Worm (Caenorhabditis elegans): Measurements from ENCODE around the gene F15H10.10.

Gene F15H10.10

ce11 chrV:10440723-10441122 lies 23.9 kb upstream of the F15H10.10 start, which contains the start of gene snf-10:
snf-10 (minus strand) TSS chrV:10440823.
- TF ChIP-seq ztf-4 (tag; optimal IDR thresholded peaks at IDR 0.05) (no peak), nhr-19 (GFP tag; conservative IDR thresholded peaks at IDR 0.05) (no peak), efl-1 (optimal IDR thresholded peaks at IDR 0.05) (no peak), efl-1 (GFP tag; optimal IDR thresholded peaks at IDR 0.05 in 1 of 2) (no peak), ama-1 (optimal IDR thresholded peaks at IDR 0.05) (no peak), nhr-47 (tag; optimal IDR thresholded peaks at IDR 0.05) (no peak)

DNA sequence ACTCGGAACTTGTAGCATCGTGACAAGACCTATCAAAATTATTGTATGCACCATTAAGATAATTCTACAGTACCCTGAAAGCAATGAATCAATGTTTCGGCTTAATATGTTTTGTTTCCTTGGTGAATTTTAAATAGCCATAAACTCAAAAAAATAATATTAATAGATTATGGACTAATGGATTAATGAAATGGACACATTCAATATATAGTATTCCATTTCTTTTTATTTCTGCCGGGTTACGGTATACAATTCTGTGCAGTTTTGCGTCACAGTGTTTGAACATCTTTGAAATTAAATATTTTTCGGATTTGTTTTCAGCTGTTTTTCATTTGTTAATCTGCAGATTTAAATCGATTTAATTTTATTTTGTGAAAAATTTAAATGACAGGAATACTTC lies 19.8 kb upstream of the F15H10.10 start, which contains the start of gene set-22:
set-22 (plus strand) TSS at position 301 of the 400 bp plus-strand sequence.
- TF ChIP-seq elt-3 (tag; optimal IDR thresholded peaks at IDR 0.05) (no peak), nhr-19 (GFP tag; conservative IDR thresholded peaks at IDR 0.05) (no peak), fos-1 (tag; optimal IDR thresholded peaks at IDR 0.05) (no peak), mep-1 (tag; optimal IDR thresholded peaks at IDR 0.05) (no peak), pqm-1 (tag; optimal IDR thresholded peaks at IDR 0.05) (no peak), nhr-237 (tag; optimal IDR thresholded peaks at IDR 0.05) (no peak), jun-1 (tag; optimal IDR thresholded peaks at IDR 0.05) (no peak), Y116A8C.19 (tag; optimal IDR thresholded peaks at IDR 0.05; ENCODE audit: borderline replicate concordance) (no peak), nhr-85 (tag) (no peak), efl-1 (optimal IDR thresholded peaks at IDR 0.05) (no peak), efl-1 (GFP tag; optimal IDR thresholded peaks at IDR 0.05 in 1 of 2) (no peak), efl-3 (GFP tag; optimal IDR thresholded peaks at IDR 0.05) (no peak), ets-5 (GFP tag; IDR thresholded peaks at IDR 0.05) (no peak)

DNA sequence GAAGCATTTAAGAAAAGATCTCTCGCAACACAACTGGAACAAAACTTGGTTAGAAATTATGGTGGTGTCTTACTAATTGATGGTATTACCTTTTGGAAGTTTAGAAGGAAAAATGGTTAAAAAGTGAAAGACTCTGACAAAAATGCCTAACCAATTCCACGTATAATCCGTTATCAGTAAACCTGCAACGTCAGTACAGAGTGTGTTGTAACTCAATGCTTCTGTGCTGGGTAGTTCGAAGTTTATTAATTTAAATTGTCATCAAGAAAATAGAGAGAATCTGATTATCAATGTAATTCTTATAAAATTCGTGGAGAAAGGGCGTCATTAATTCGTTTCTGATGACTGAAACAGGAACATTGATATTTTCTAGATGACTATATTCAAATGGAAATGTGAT lies 18.4 kb upstream of the F15H10.10 start:
- TF ChIP-seq C16A3.4 (tag; optimal IDR thresholded peaks at IDR 0.05): no peak
- no peak for TF ChIP-seq rnt-1 (tag; optimal IDR thresholded peaks at IDR 0.05)
- no peak for TF ChIP-seq ceh-63 (GFP tag; optimal IDR thresholded peaks at IDR 0.05)

- TF ChIP-seq nhr-77 (tag; optimal IDR thresholded peaks at IDR 0.05) (no peak), elt-2 (tag; optimal IDR thresholded peaks at IDR 0.05) (peak; percentile 51), hlh-4 (tag; optimal IDR thresholded peaks at IDR 0.05) (no peak), swsn-7 (tag; optimal IDR thresholded peaks at IDR 0.05) (no peak), ceh-82 (tag; optimal IDR thresholded peaks at IDR 0.05) (no peak), vab-15 (tag; optimal IDR thresholded peaks at IDR 0.05) (no peak), ces-1 (GFP tag; optimal IDR thresholded peaks at IDR 0.05) (no peak), irx-1 (tag; optimal IDR thresholded peaks at IDR 0.05) (no peak)
Measured at ce11 chrV:10433721-10434120, 16.9 kb upstream of the F15H10.10 start, which contains the start of gene Y32F6A.4. Y32F6A.4 (minus strand) TSS chrV:10434067.

ce11 chrV:10432607-10433006 lies 15.8 kb upstream of the F15H10.10 start:
- TF ChIP-seq ztf-4 (tag; optimal IDR thresholded peaks at IDR 0.05): no peak
- TF ChIP-seq unc-98 (GFP tag; IDR thresholded peaks at IDR 0.05): no peak
- peak; percentile 28 for TF ChIP-seq pqm-1 (tag; optimal IDR thresholded peaks at IDR 0.05)
- no peak for TF ChIP-seq hlh-17 (GFP tag; optimal IDR thresholded peaks at IDR 0.05; ENCODE audit: borderline replicate concordance)
- no peak for TF ChIP-seq ces-1 (GFP tag; optimal IDR thresholded peaks at IDR 0.05)
- TF ChIP-seq fkh-10 (GFP tag; optimal IDR thresholded peaks at IDR 0.05): no peak
- TF ChIP-seq alr-1 (tag; optimal IDR thresholded peaks at IDR 0.05; ENCODE audit: borderline replicate concordance): no peak
- TF ChIP-seq hlh-4 (tag; optimal IDR thresholded peaks at IDR 0.05): no peak
- TF ChIP-seq grh-1 (GFP tag; IDR thresholded peaks at IDR 0.05): no peak
- no peak for TF ChIP-seq dsc-1 (tag; optimal IDR thresholded peaks at IDR 0.05)
- peak; percentile 92 for TF ChIP-seq elt-2 (tag; optimal IDR thresholded peaks at IDR 0.05)
- no peak for TF ChIP-seq sptf-1 (tag; optimal IDR thresholded peaks at IDR 0.05)
- TF ChIP-seq mab-9 (GFP tag; IDR thresholded peaks at IDR 0.05): no peak
- peak in 1 of 2 experiments; percentile 7 for TF ChIP-seq lin-35 (GFP tag; optimal IDR thresholded peaks at IDR 0.05)
- TF ChIP-seq nhr-77 (tag; optimal IDR thresholded peaks at IDR 0.05): no peak
- no peak for TF ChIP-seq elt-3 (tag; optimal IDR thresholded peaks at IDR 0.05)
- TF ChIP-seq fos-1 (tag; optimal IDR thresholded peaks at IDR 0.05): no peak
- no peak for TF ChIP-seq unc-86 (tag; optimal IDR thresholded peaks at IDR 0.05)
- TF ChIP-seq lin-14 (GFP tag; optimal IDR thresholded peaks at IDR 0.05): peak; percentile 20
- TF ChIP-seq ceh-90 (tag; optimal IDR thresholded peaks at IDR 0.05): no peak
- TF ChIP-seq ama-1 (optimal IDR thresholded peaks at IDR 0.05): no peak
- TF ChIP-seq egl-13 (tag; optimal IDR thresholded peaks at IDR 0.05): no peak
- peak in 1 of 2 experiments; percentile 4 for TF ChIP-seq lsy-2 (tag; optimal IDR thresholded peaks at IDR 0.05)
